Worm (Caenorhabditis elegans) whole organism, L2 larva: ENCODE results near the gene sru-31.

ENCODE experiments used
- C34F6.9 ChIP-seq: fragments of 150-350 bp; optimal IDR thresholded peaks from 2 replicates; lab custom pipeline; 2014; ENCODE audit warnings: missing biosample characterization, missing genetic modification characterization
- F13H6.1 ChIP-seq: sonication (generic microtip); optimal IDR thresholded peaks from 2 replicates; lab custom pipeline; 2016; ENCODE audit warnings: missing genetic modification characterization, missing compliant biosample characterization
- R02D3.7 ChIP-seq: fragments of 150-350 bp; optimal IDR thresholded peaks from 2 replicates; lab custom pipeline; 2014; ENCODE audit warnings: missing biosample characterization, missing genetic modification characterization
- Y55F3AM.14 ChIP-seq: fragments of 200-800 bp; sonication (Bioruptor generic); optimal IDR thresholded peaks from 2 replicates; lab custom pipeline; 2018; ENCODE audit warnings: mild to moderate bottlenecking, missing genetic modification characterization, missing compliant biosample characterization
- ZK546.5 ChIP-seq: sonication (generic microtip); optimal IDR thresholded peaks from 2 replicates; lab custom pipeline; 2017; ENCODE audit warnings: missing biosample characterization, missing genetic modification characterization
- alr-1 ChIP-seq: fragments of 150-350 bp; optimal IDR thresholded peaks from 2 replicates; lab custom pipeline; 2014; ENCODE audit warnings: missing biosample characterization, missing genetic modification characterization
- ama-1 ChIP-seq: fragments of 150-350 bp; optimal IDR thresholded peaks from 2 replicates; lab custom pipeline; 2018; ENCODE audit warnings: inconsistent platforms
- blmp-1 ChIP-seq: sonication (generic microtip); optimal IDR thresholded peaks from 2 replicates; lab custom pipeline; 2017; ENCODE audit warnings: missing genetic modification characterization, mild to moderate bottlenecking, missing compliant biosample characterization, antibody characterized with exemption, moderate library complexity; ENCODE audit not compliant: insufficient read depth
- ceh-16 ChIP-seq: fragments of 150-350 bp; optimal IDR thresholded peaks from 2 replicates; lab custom pipeline; 2014; ENCODE audit warnings: missing biosample characterization, missing genetic modification characterization
- crh-2 ChIP-seq: sonication (generic microtip); optimal IDR thresholded peaks from 2 replicates; lab custom pipeline; 2017; ENCODE audit warnings: missing biosample characterization, missing genetic modification characterization
- dmd-4 ChIP-seq: sonication (generic microtip); optimal IDR thresholded peaks from 2 replicates; lab custom pipeline; 2017; ENCODE audit warnings: missing biosample characterization, missing genetic modification characterization
- egl-27 ChIP-seq: sonication (generic microtip); optimal IDR thresholded peaks from 3 replicates; lab custom pipeline; 2017; ENCODE audit warnings: missing biosample characterization, missing genetic modification reagents, missing genetic modification characterization
- elt-1 ChIP-seq: fragments of 150-350 bp; optimal IDR thresholded peaks from 2 replicates; lab custom pipeline; 2014; ENCODE audit warnings: missing biosample characterization, missing genetic modification characterization
- fos-1 ChIP-seq: fragments of 150-350 bp; optimal IDR thresholded peaks from 2 replicates; lab custom pipeline; 2014; ENCODE audit warnings: missing biosample characterization, missing genetic modification characterization
- lin-11 ChIP-seq: fragments of 150-350 bp; sonication (generic microtip); optimal IDR thresholded peaks from 2 replicates; lab custom pipeline; 2014; ENCODE audit warnings: missing biosample characterization, missing genetic modification characterization, inconsistent platforms, mixed read lengths
- lsy-2 ChIP-seq, 2 experiments: fragments of 150-350 bp in 1 of 2; sonication (generic microtip) in 1 of 2; optimal IDR thresholded peaks; 2 replicates each; lab custom pipeline; 2014 to 2017; ENCODE audit warnings: missing biosample characterization in 2 of 2, missing genetic modification characterization in 2 of 2
- mbf-1 ChIP-seq: sonication (generic microtip); optimal IDR thresholded peaks from 2 replicates; lab custom pipeline; 2017; ENCODE audit warnings: missing biosample characterization, missing genetic modification characterization
- mdl-1 ChIP-seq, 2 experiments: fragments of 150-350 bp in 1 of 2; sonication (generic microtip) in 1 of 2; optimal IDR thresholded peaks; 2 replicates each; lab custom pipeline; 2017; ENCODE audit warnings: missing biosample characterization in 2 of 2, missing genetic modification characterization in 2 of 2
- nhr-10 ChIP-seq: sonication (generic microtip); optimal IDR thresholded peaks from 2 replicates; lab custom pipeline; 2017; ENCODE audit warnings: missing biosample characterization, missing genetic modification characterization
- nhr-11 ChIP-seq: fragments of 150-350 bp; optimal IDR thresholded peaks from 2 replicates; lab custom pipeline; 2014; ENCODE audit warnings: missing biosample characterization, missing genetic modification characterization
- nhr-129 ChIP-seq: fragments of 150-350 bp; optimal IDR thresholded peaks from 2 replicates; lab custom pipeline; 2014; ENCODE audit warnings: missing biosample characterization, missing genetic modification characterization
- nhr-21 ChIP-seq: fragments of 150-350 bp; optimal IDR thresholded peaks from 2 replicates; lab custom pipeline; 2014; ENCODE audit warnings: missing biosample characterization, missing genetic modification characterization
- nhr-23 ChIP-seq: fragments of 150-350 bp; optimal IDR thresholded peaks from 2 replicates; lab custom pipeline; 2014; ENCODE audit warnings: missing biosample characterization, missing genetic modification reagents, missing genetic modification characterization
- nhr-25 ChIP-seq: fragments of 150-350 bp; sonication (generic microtip); optimal IDR thresholded peaks from 3 replicates; lab custom pipeline; 2014; ENCODE audit warnings: missing biosample characterization, missing genetic modification characterization
- peb-1 ChIP-seq: fragments of 150-350 bp; optimal IDR thresholded peaks from 2 replicates; lab custom pipeline; 2014; ENCODE audit warnings: missing biosample characterization, missing genetic modification characterization
- sem-4 ChIP-seq: fragments of 150-350 bp; optimal IDR thresholded peaks from 2 replicates; lab custom pipeline; 2014; ENCODE audit warnings: missing biosample characterization, missing genetic modification reagents, missing genetic modification characterization
- skn-1 ChIP-seq: sonication (generic microtip); optimal IDR thresholded peaks from 2 replicates; lab custom pipeline; 2017; ENCODE audit warnings: missing biosample characterization, missing genetic modification characterization
- sma-3 ChIP-seq: sonication (generic microtip); optimal IDR thresholded peaks from 2 replicates; lab custom pipeline; 2016; ENCODE audit warnings: missing genetic modification reagents, missing genetic modification characterization, missing compliant biosample characterization
- sma-9 ChIP-seq, 2 experiments: fragments of 150-350 bp in 1 of 2; sonication (generic microtip) in 1 of 2; optimal IDR thresholded peaks; 2 replicates each; lab custom pipeline; 2014 to 2016; ENCODE audit warnings: missing genetic modification characterization in 2 of 2, mild to moderate bottlenecking in 1 of 2, missing biosample characterization in 1 of 2, missing compliant biosample characterization in 1 of 2, missing genetic modification reagents in 1 of 2, moderate library complexity in 1 of 2
- unc-39 ChIP-seq: fragments of 150-350 bp; optimal IDR thresholded peaks from 2 replicates; lab custom pipeline; 2014; ENCODE audit warnings: missing biosample characterization, missing genetic modification characterization
- unc-55 ChIP-seq: fragments of 150-350 bp; sonication (generic microtip); optimal IDR thresholded peaks from 3 replicates; lab custom pipeline; 2014; ENCODE audit warnings: missing biosample characterization, missing genetic modification reagents, missing genetic modification characterization
- unc-62 ChIP-seq: fragments of 150-350 bp; optimal IDR thresholded peaks from 2 replicates; lab custom pipeline; 2014; ENCODE audit warnings: missing biosample characterization, missing genetic modification reagents, missing genetic modification characterization
- zag-1 ChIP-seq: fragments of 150-350 bp; optimal IDR thresholded peaks from 2 replicates; lab custom pipeline; 2014; ENCODE audit warnings: missing biosample characterization, missing genetic modification characterization
- ztf-1 ChIP-seq: fragments of 200-800 bp; sonication (Bioruptor generic); conservative IDR thresholded peaks from 2 replicates; pipeline ENCODE4 v1.3.6; 2022; ENCODE audit warnings: missing genetic modification characterization, missing compliant biosample characterization
- ztf-4 ChIP-seq: fragments of 150-350 bp; optimal IDR thresholded peaks from 2 replicates; lab custom pipeline; 2014; ENCODE audit warnings: missing biosample characterization, missing genetic modification characterization

sru-31 gene

ce11 chrV:9835945-9836344 lies 19.5 kb downstream of the sru-31 start, which contains the start of gene sru-38:
Gene sru-38, minus strand, starts transcription at chrV:9836045.
- TF ChIP-seq dmd-4 (tag; lab: Kevin White, UChicago) (no peak), Y55F3AM.14 (GFP tag; lab: Kevin White, UChicago) (no peak), peb-1 (tag; lab: Kevin White, UChicago) (no peak), ceh-16 (tag; lab: Kevin White, UChicago) (no peak)

- no peak for TF ChIP-seq skn-1 (tag; lab: Kevin White, UChicago)
- no peak for TF ChIP-seq unc-62 (GFP tag; lab: Kevin White, UChicago)
- TF ChIP-seq ztf-1 (GFP tag; lab: Robert Waterston, UW), result no peak
- TF ChIP-seq sem-4, result no peak
- no peak for TF ChIP-seq unc-55 (GFP tag; lab: Kevin White, UChicago)
- no peak for TF ChIP-seq zag-1 (tag; lab: Kevin White, UChicago)
- no peak for TF ChIP-seq ama-1 (lab: Kevin White, UChicago)
- TF ChIP-seq nhr-21, result no peak
- no peak for TF ChIP-seq lsy-2 (tag; optimal IDR thresholded peaks at IDR 0.05; lab: Kevin White, UChicago)
- TF ChIP-seq F13H6.1 (tag; lab: Kevin White, UChicago), result no peak
- no peak for TF ChIP-seq ZK546.5 (tag; lab: Kevin White, UChicago)
- no peak for TF ChIP-seq nhr-10 (tag; lab: Kevin White, UChicago)
- TF ChIP-seq ztf-4 (tag; lab: Kevin White, UChicago), result no peak
Observed at ce11 chrV:9837679-9838078, 21.2 kb downstream of the sru-31 start, which contains the start of gene srsx-21. Gene srsx-21, plus strand, starts transcription at chrV:9837979.

ce11 chrV:9841376-9841775 lies 24.9 kb downstream of the sru-31 start, which contains the start of gene sru-36:
Gene sru-36, plus strand, starts transcription at chrV:9841676.
- TF ChIP-seq sma-3 (no peak), nhr-129 (no peak), sma-9 (GFP tag; optimal IDR thresholded peaks at IDR 0.05; lab: Kevin White, UChicago) (no peak), sma-9 (tag; optimal IDR thresholded peaks at IDR 0.05; lab: Kevin White, UChicago) (no peak), mbf-1 (tag; lab: Kevin White, UChicago) (no peak), unc-39 (tag; lab: Kevin White, UChicago) (no peak), mdl-1 (tag; optimal IDR thresholded peaks at IDR 0.05; lab: Kevin White, UChicago) (no peak), dmd-4 (tag; lab: Kevin White, UChicago) (no peak), fos-1 (tag; lab: Kevin White, UChicago) (no peak), ztf-4 (tag; lab: Kevin White, UChicago) (no peak), C34F6.9 (tag; lab: Kevin White, UChicago) (no peak), alr-1 (tag; lab: Kevin White, UChicago) (no peak), egl-27 (tag; lab: Kevin White, UChicago) (no peak)

ce11 chrV:9843376-9843916 lies 27.0 kb downstream of the sru-31 start, which contains the start of gene sru-8:
Gene sru-8, plus strand, starts transcription at chrV:9843866.
- TF ChIP-seq sma-9 (GFP tag; optimal IDR thresholded peaks at IDR 0.05; lab: Kevin White, UChicago), result no peak
- no peak for TF ChIP-seq sma-9 (tag; optimal IDR thresholded peaks at IDR 0.05; lab: Kevin White, UChicago)
- TF ChIP-seq crh-2 (tag; lab: Kevin White, UChicago), result no peak
- no peak for TF ChIP-seq skn-1 (tag; lab: Kevin White, UChicago)
- TF ChIP-seq elt-1, result no peak
- no peak for TF ChIP-seq blmp-1
- TF ChIP-seq nhr-21, result no peak
- no peak for TF ChIP-seq dmd-4 (tag; lab: Kevin White, UChicago)
- no peak for TF ChIP-seq lin-11 (tag; lab: Kevin White, UChicago)
- TF ChIP-seq R02D3.7, result no peak
- TF ChIP-seq sma-3, result no peak
- no peak for TF ChIP-seq nhr-25 (tag; lab: Kevin White, UChicago)
- TF ChIP-seq ztf-1 (GFP tag; lab: Robert Waterston, UW), result no peak
- TF ChIP-seq ceh-16 (tag; lab: Kevin White, UChicago), result no peak
- TF ChIP-seq unc-55 (GFP tag; lab: Kevin White, UChicago), result no peak
- no peak for TF ChIP-seq nhr-23 (tag; lab: Kevin White, UChicago)
- TF ChIP-seq Y55F3AM.14 (GFP tag; lab: Kevin White, UChicago), result no peak
- no peak for TF ChIP-seq alr-1 (tag; lab: Kevin White, UChicago)
- TF ChIP-seq nhr-11 (tag; lab: Kevin White, UChicago), result no peak
- no peak for TF ChIP-seq lsy-2 (tag; optimal IDR thresholded peaks at IDR 0.05; lab: Kevin White, UChicago)
- no peak for TF ChIP-seq fos-1 (tag; lab: Kevin White, UChicago)
